Worm (Caenorhabditis elegans): Measurements from ENCODE around the gene srx-4.

The srx-4 gene

DNA sequence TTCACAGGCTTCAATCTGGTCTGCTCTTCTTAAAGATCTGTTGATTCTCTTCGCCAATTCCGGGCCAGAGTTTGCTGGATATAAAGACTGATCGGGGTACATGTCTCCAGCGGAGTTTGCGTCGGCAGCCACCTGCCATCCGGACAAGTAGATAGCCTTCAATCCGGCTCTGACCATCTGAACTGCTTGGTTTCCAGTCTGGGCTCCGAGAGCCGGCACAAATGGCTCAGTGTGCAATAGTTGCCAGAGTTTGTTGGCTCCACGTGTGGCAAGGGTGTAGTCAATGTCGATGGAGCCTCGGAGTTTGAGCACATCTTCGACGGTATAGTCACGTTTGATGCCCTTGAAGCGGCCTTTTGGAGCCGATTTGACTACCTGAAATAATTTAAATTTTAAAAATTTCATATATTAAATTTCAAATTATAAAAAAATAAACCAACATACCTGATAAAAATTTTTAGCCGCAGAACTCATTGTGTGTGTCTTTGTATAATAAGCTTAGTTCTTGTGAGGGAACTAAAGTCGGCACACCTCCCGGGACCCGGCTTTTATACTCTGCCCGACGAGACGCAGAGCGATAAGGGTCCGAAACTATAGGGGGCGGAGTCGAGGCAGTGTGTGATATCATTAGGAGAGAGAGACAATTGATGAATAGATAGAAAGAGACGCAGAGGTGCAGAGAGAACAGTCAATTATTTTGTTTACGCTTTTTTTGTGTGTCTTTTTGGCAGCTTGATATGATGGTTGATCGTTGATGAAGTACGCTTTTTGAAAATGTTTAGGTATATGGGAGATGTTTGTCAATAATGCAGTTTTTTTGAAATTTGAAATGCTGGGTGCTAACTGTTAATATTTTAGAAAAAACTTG is 35.1 kb upstream of the srx-4 start, which contains the start of the genes icl-1 and srh-2:
icl-1 (minus strand) TSS at position 521 of the 868 bp plus-strand sequence.
srh-2 (plus strand) TSS at position 818 of the 868 bp plus-strand sequence.
- TF ChIP-seq tbx-37 (GFP tag; conservative IDR thresholded peaks at IDR 0.05), result no peak

DNA sequence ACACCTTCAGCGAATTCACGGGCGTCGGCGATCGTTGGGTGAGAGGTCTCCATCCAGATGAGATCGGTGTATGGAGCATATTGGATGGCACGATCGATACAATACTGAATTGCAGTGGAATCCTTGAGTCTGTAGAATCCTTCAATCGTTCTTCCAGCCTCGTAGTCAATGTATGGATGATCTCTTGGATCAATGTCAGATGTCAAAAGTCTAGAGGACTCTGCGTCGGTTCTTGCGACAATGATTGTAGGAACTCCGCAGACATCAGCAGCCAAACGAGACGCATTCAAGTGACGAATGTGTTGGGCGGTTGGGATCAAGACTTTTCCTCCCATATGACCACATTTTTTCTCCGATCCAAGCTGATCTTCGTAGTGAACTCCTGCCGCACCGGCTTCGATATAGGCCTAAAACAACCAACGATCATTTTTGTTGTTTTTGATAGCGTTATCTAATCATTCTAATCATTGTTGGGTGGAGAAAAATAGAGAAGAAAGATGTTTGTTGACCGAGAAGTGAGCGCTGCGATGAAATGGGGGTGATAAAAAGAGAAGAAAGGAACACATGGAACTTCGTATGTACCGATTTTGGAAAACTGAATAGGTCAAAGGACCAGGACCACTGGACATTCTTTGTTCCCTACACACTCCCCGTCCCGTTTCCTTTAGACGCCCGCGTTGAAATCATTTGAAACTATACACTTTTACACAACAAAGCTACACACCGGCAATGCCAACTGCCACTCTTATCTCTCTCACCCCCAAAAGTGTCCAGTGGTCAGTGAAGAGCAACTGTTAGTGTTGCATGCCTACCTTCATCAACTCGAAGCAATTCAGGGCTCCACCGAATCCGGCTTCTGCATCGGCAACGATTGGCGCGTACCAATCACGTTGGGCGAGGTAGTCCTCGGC is 34.3 kb upstream of the srx-4 start:
- no peak for TF ChIP-seq ama-1 (optimal IDR thresholded peaks at IDR 0.05)

DNA sequence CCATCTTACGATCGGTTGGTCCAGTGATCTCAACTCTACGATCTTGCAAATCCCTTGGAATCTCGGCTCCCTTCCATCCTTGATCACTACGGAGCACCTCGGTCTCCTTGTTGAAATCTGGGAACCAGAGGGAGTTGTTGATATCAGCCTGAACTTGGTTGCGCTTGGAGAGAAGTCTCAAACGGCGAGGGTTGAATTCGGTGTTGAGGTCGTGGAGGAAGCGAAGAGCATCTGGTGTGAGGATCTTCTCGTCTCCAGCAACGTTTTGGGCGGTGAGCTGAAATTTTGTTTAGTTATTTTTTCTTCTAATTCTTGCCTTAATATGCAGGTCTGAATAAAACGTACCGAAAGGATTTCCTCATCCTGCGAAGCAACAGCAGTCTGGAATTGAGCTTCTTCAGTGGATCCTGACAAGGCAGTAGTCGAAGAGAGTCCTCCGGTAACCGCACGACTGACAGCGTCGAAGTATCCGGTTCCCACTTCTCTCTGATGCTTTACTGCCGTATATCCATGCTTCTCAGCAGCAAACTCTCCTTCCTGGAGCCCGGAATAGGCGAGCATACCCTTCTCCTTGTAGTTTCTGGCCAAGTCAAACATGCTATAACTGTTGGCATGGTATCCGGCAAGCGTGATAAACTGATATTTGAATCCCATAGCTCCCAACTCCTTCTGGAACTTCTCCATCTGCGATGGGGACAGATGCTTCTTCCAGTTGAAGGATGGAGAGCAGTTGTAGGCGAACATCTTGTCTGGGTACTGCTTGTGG is 33.4 kb upstream of the srx-4 start:
- peak; percentile 12 for TF ChIP-seq aly-1 (tag; optimal IDR thresholded peaks at IDR 0.05)
- TF ChIP-seq flt-1 (GFP tag; IDR thresholded peaks at IDR 0.05), result no peak
- TF ChIP-seq ets-7 (tag; optimal IDR thresholded peaks at IDR 0.05), result no peak

DNA sequence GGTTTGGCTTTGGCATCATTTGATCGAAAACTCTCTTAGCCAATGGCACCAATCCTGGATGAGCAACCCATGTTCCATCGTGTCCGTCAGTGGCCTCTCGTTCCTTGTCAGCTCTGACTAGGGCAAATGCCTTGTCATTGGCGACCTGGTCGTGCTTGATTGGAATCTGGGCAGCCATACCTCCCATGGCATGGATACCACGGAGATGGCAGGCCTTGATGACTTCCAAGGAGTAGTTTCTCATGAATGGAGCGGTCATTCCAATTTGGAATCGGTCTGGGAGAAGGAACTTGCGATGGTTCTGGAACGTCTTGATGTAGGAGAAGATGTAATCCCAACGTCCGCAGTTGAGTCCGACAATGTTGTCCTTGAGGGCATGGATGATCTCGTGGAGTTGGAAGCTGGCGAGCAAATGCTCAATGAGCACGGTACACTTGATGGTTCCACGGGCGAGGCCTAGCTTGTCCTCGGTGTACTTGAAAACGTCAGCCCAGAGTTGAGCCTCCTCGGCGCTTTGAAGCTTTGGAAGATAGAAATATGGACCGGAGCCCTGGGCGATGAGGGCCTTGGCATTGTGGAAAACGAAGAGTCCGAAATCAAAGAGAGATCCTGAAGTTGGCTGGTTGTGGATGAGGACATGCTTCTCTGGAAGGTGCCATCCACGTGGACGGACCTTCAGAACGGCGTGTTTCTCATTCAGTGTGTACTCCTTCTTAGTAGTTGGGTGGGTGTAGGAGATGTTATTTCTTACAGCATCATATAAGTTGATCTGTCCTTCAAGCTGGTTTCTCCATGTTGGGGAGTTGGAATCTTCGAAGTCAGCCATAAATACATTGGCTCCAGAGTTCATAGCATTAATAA is 32.6 kb upstream of the srx-4 start:
- TF ChIP-seq hnd-1 (tag; optimal IDR thresholded peaks at IDR 0.05) (no peak), ceh-13 (GFP tag; optimal IDR thresholded peaks at IDR 0.05) (no peak), ama-1 (optimal IDR thresholded peaks at IDR 0.05) (no peak), pes-1 (GFP tag; IDR thresholded peaks at IDR 0.05) (no peak), B0310.2 (tag; optimal IDR thresholded peaks at IDR 0.05) (no peak), tbx-37 (GFP tag; conservative IDR thresholded peaks at IDR 0.05) (no peak), aly-1 (tag; optimal IDR thresholded peaks at IDR 0.05) (no peak), hmbx-1 (tag; optimal IDR thresholded peaks at IDR 0.05) (no peak), scrt-1 (GFP tag; IDR thresholded peaks at IDR 0.05) (no peak), ceh-36 (tag; optimal IDR thresholded peaks at IDR 0.05) (no peak), flt-1 (GFP tag; IDR thresholded peaks at IDR 0.05) (no peak), F13C5.2 (tag; optimal IDR thresholded peaks at IDR 0.05) (no peak), tra-4 (tag; optimal IDR thresholded peaks at IDR 0.05) (no peak), tbx-11 (GFP tag; IDR thresholded peaks at IDR 0.05) (no peak), hmg-4 (GFP tag; optimal IDR thresholded peaks at IDR 0.05) (no peak), ets-7 (tag; optimal IDR thresholded peaks at IDR 0.05) (no peak)

DNA sequence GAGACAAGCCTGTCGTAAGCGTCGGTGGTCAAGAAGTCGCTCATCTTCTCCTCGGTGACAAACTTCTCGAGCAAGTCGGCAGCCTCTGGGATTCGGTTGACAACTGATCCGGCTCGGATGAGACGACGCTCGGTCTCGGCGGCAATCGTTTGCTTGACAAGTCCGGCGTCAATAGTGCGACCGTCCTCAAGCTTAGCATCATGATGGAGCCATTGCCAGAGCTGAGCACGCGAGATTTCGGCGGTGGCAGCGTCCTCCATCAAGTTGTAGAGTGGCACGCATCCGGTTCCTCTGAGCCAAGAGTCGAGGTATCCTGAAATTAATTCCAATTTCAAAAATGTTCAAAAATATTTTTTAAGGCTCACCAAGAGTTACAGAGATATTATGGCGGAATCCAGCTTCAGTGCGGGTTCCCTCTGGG is 31.9 kb upstream of the srx-4 start:
- TF ChIP-seq flt-1 (GFP tag; IDR thresholded peaks at IDR 0.05), result no peak
- no peak for TF ChIP-seq tra-4 (tag; optimal IDR thresholded peaks at IDR 0.05)
- TF ChIP-seq tbx-11 (GFP tag; IDR thresholded peaks at IDR 0.05), result no peak
- no peak for TF ChIP-seq B0310.2 (tag; optimal IDR thresholded peaks at IDR 0.05)
- no peak for TF ChIP-seq ama-1 (optimal IDR thresholded peaks at IDR 0.05)
- no peak for TF ChIP-seq ceh-13 (GFP tag; optimal IDR thresholded peaks at IDR 0.05)
- no peak for TF ChIP-seq hmg-4 (GFP tag; optimal IDR thresholded peaks at IDR 0.05)
- no peak for TF ChIP-seq hnd-1 (tag; optimal IDR thresholded peaks at IDR 0.05)
- no peak for TF ChIP-seq tbx-37 (GFP tag; conservative IDR thresholded peaks at IDR 0.05)
- TF ChIP-seq ceh-36 (tag; optimal IDR thresholded peaks at IDR 0.05), result no peak
- TF ChIP-seq pes-1 (GFP tag; IDR thresholded peaks at IDR 0.05), result no peak; the same call in 1 of the 2 replicates
- no peak for TF ChIP-seq scrt-1 (GFP tag; IDR thresholded peaks at IDR 0.05)
- TF ChIP-seq sea-1 (GFP tag; conservative IDR thresholded peaks at IDR 0.05), result no peak
- TF ChIP-seq hmbx-1 (tag; optimal IDR thresholded peaks at IDR 0.05), result no peak
- no peak for TF ChIP-seq F13C5.2 (tag; optimal IDR thresholded peaks at IDR 0.05)
- no peak for TF ChIP-seq aly-1 (tag; optimal IDR thresholded peaks at IDR 0.05)
- no peak for TF ChIP-seq ets-7 (tag; optimal IDR thresholded peaks at IDR 0.05)

DNA sequence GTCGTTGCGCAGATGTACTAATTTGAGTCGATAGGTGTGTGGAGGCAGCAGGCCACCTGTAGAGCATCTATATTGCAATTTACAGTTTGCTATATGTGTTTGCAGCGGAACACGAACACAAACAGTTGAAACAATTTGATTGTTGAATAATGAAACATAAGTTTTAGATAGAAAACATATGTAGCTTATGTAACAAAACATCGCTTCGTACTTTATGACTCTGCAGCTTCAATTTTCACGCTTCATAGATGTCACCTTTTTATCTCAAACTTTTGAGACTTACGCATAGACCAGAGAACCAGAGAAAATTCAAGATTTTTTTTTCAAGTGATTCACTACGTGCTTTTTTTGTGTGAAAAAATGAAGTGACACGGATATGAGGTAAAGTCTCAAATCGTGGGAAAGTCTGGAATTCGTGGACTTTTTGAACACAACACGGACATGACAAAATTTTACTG is 31.4 kb upstream of the srx-4 start, which contains the start of gene fbxb-72:
fbxb-72 (minus strand) TSS at position 58 of the 458 bp plus-strand sequence.
- TF ChIP-seq F13C5.2 (tag; optimal IDR thresholded peaks at IDR 0.05) (no peak), aly-1 (tag; optimal IDR thresholded peaks at IDR 0.05) (no peak), hnd-1 (tag; optimal IDR thresholded peaks at IDR 0.05) (no peak), ama-1 (optimal IDR thresholded peaks at IDR 0.05) (no peak), hmg-4 (GFP tag; optimal IDR thresholded peaks at IDR 0.05) (no peak), tra-4 (tag; optimal IDR thresholded peaks at IDR 0.05) (no peak), pes-1 (GFP tag; IDR thresholded peaks at IDR 0.05) (no peak), flt-1 (GFP tag; IDR thresholded peaks at IDR 0.05) (no peak), hmbx-1 (tag; optimal IDR thresholded peaks at IDR 0.05) (no peak), ceh-13 (GFP tag; optimal IDR thresholded peaks at IDR 0.05) (no peak), sea-1 (GFP tag; conservative IDR thresholded peaks at IDR 0.05) (no peak), ets-7 (tag; optimal IDR thresholded peaks at IDR 0.05) (no peak), tbx-37 (GFP tag; conservative IDR thresholded peaks at IDR 0.05) (no peak), B0310.2 (tag; optimal IDR thresholded peaks at IDR 0.05) (no peak), ceh-36 (tag; optimal IDR thresholded peaks at IDR 0.05) (no peak)

All from whole organism, early embryonic.